Fruit fly (Drosophila melanogaster) whole organism, embryonic: ENCODE results near the gene CG9044.

ENCODE experiments used
- CG16779 ChIP-seq: fragments of 200-800 bp; sonication (Bioruptor generic); IDR thresholded peaks from 2 replicates; pipeline ENCODE4 v1.3.6; 2022; ENCODE audit warnings: missing biosample characterization, missing genetic modification characterization
- Ets65A ChIP-seq: fragments of 200-800 bp; sonication (Bioruptor generic); peaks from one replicate; lab custom pipeline; 2016; ENCODE audit warnings: missing biosample characterization, missing genetic modification characterization
- Oli ChIP-seq: fragments of 200-800 bp; sonication (Bioruptor generic); optimal IDR thresholded peaks from 2 replicates; lab custom pipeline; 2018; ENCODE audit warnings: missing biosample characterization, mild to moderate bottlenecking, missing genetic modification characterization, moderate library complexity
- Xbp1 ChIP-seq: fragments of 200-800 bp; sonication (Bioruptor generic); optimal IDR thresholded peaks from 3 replicates; lab custom pipeline; 2016; ENCODE audit warnings: missing biosample characterization, mild to moderate bottlenecking, missing genetic modification characterization

dm6 chr2L:5910189-5910588 lies 39.1 kb upstream of the CG9044 start, which contains the start of gene CG14000:
- TF ChIP-seq Xbp1 (GFP tag; lab: Kevin White, UChicago): no peak
- TF ChIP-seq Oli (tag; lab: Kevin White, UChicago): no peak
- TF ChIP-seq CG16779: no peak
- no peak for TF ChIP-seq Ets65A (GFP tag; lab: Kevin White, UChicago)
